Fruit fly (Drosophila melanogaster): ENCODE data around the gene Gr63a.
A peak's percentile ranks its signal among the peaks of the same experiment; 100 is the strongest.

Gene Gr63a

dm6 chr3L:3928943-3929785 lies 32.8 kb upstream of the Gr63a start:
- TF ChIP-seq EcR (GFP tag; optimal IDR thresholded peaks at IDR 0.05) = no peak
- no peak for TF ChIP-seq CG8478 (optimal IDR thresholded peaks at IDR 0.05)
- TF ChIP-seq usp (GFP tag; optimal IDR thresholded peaks at IDR 0.05) = no peak
- no peak for TF ChIP-seq Dll (optimal IDR thresholded peaks at IDR 0.05)
- TF ChIP-seq psq (optimal IDR thresholded peaks at IDR 0.05) = no peak

- TF ChIP-seq pan (optimal IDR thresholded peaks at IDR 0.05) (no peak), EcR (GFP tag; optimal IDR thresholded peaks at IDR 0.05) (no peak), usp (GFP tag; optimal IDR thresholded peaks at IDR 0.05) (no peak), CG8478 (optimal IDR thresholded peaks at IDR 0.05) (no peak), psq (optimal IDR thresholded peaks at IDR 0.05) (no peak), Dll (optimal IDR thresholded peaks at IDR 0.05) (no peak)
Measured at dm6 chr3L:3928205-3928942, 32.0 kb upstream of the Gr63a start.

- no peak for TF ChIP-seq Dll (optimal IDR thresholded peaks at IDR 0.05)
- no peak for TF ChIP-seq EcR (GFP tag; optimal IDR thresholded peaks at IDR 0.05)
- no peak for TF ChIP-seq psq (optimal IDR thresholded peaks at IDR 0.05)
- TF ChIP-seq pan (optimal IDR thresholded peaks at IDR 0.05) = no peak
- no peak for TF ChIP-seq CG8478 (optimal IDR thresholded peaks at IDR 0.05)
- TF ChIP-seq usp (GFP tag; optimal IDR thresholded peaks at IDR 0.05) = no peak
Measured at dm6 chr3L:3927462-3927861, 31.1 kb upstream of the Gr63a start.

- TF ChIP-seq EcR (GFP tag; optimal IDR thresholded peaks at IDR 0.05) (no peak), pan (optimal IDR thresholded peaks at IDR 0.05) (peak; percentile 8), usp (GFP tag; optimal IDR thresholded peaks at IDR 0.05) (no peak)
Measured at dm6 chr3L:3926191-3926765, 29.9 kb upstream of the Gr63a start.

- TF ChIP-seq CG8478 (optimal IDR thresholded peaks at IDR 0.05) (no peak), psq (optimal IDR thresholded peaks at IDR 0.05) (no peak), Dll (optimal IDR thresholded peaks at IDR 0.05) (no peak), usp (GFP tag; optimal IDR thresholded peaks at IDR 0.05) (no peak), EcR (GFP tag; optimal IDR thresholded peaks at IDR 0.05) (no peak), pan (optimal IDR thresholded peaks at IDR 0.05) (no peak)
Measured at dm6 chr3L:3925487-3925886, 29.1 kb upstream of the Gr63a start.

dm6 chr3L:3923631-3924274 lies 27.4 kb upstream of the Gr63a start:
- TF ChIP-seq usp (GFP tag; optimal IDR thresholded peaks at IDR 0.05) = no peak
- TF ChIP-seq EcR (GFP tag; optimal IDR thresholded peaks at IDR 0.05) = no peak
- TF ChIP-seq Dll (optimal IDR thresholded peaks at IDR 0.05) = no peak
- no peak for TF ChIP-seq pan (optimal IDR thresholded peaks at IDR 0.05)
- TF ChIP-seq CG8478 (optimal IDR thresholded peaks at IDR 0.05) = no peak
- no peak for TF ChIP-seq psq (optimal IDR thresholded peaks at IDR 0.05)

dm6 chr3L:3912134-3912533 lies 15.7 kb upstream of the Gr63a start:
- no peak for TF ChIP-seq EcR (GFP tag; optimal IDR thresholded peaks at IDR 0.05)
- no peak for TF ChIP-seq CG8478 (optimal IDR thresholded peaks at IDR 0.05)
- no peak for TF ChIP-seq pan (optimal IDR thresholded peaks at IDR 0.05)
- TF ChIP-seq usp (GFP tag; optimal IDR thresholded peaks at IDR 0.05) = no peak
- no peak for TF ChIP-seq Dll (optimal IDR thresholded peaks at IDR 0.05)
- no peak for TF ChIP-seq psq (optimal IDR thresholded peaks at IDR 0.05)

dm6 chr3L:3909831-3910230 lies 13.4 kb upstream of the Gr63a start, which contains the start of gene mge:
mge (minus strand) TSS chr3L:3909931.
- no peak for TF ChIP-seq CG8478 (optimal IDR thresholded peaks at IDR 0.05)
- no peak for TF ChIP-seq pan (optimal IDR thresholded peaks at IDR 0.05)
- TF ChIP-seq Dll (optimal IDR thresholded peaks at IDR 0.05) = no peak
- TF ChIP-seq psq (optimal IDR thresholded peaks at IDR 0.05) = no peak
- no peak for TF ChIP-seq usp (GFP tag; optimal IDR thresholded peaks at IDR 0.05)

- TF ChIP-seq psq (optimal IDR thresholded peaks at IDR 0.05) (no peak), EcR (GFP tag; optimal IDR thresholded peaks at IDR 0.05) (peak in 1 of 2 experiments; percentile 25)
Measured at dm6 chr3L:3908838-3909810, 12.7 kb upstream of the Gr63a start.

dm6 chr3L:3905111-3905510 lies 8.7 kb upstream of the Gr63a start, which contains the start of gene ida:
ida (plus strand) TSS chr3L:3905344.
- no peak for TF ChIP-seq psq (optimal IDR thresholded peaks at IDR 0.05)
- TF ChIP-seq Dll (optimal IDR thresholded peaks at IDR 0.05) = no peak
- no peak for TF ChIP-seq usp (GFP tag; optimal IDR thresholded peaks at IDR 0.05)
- TF ChIP-seq pan (optimal IDR thresholded peaks at IDR 0.05) = no peak
- no peak for TF ChIP-seq EcR (GFP tag; optimal IDR thresholded peaks at IDR 0.05)
- no peak for TF ChIP-seq CG8478 (optimal IDR thresholded peaks at IDR 0.05)

- TF ChIP-seq pan (optimal IDR thresholded peaks at IDR 0.05) (no peak), Dll (optimal IDR thresholded peaks at IDR 0.05) (no peak), usp (GFP tag; optimal IDR thresholded peaks at IDR 0.05) (no peak), CG8478 (optimal IDR thresholded peaks at IDR 0.05) (no peak), psq (optimal IDR thresholded peaks at IDR 0.05) (no peak), EcR (GFP tag; optimal IDR thresholded peaks at IDR 0.05) (no peak)
Measured at dm6 chr3L:3903301-3903700, 6.9 kb upstream of the Gr63a start, which contains the start of gene Sc2. Sc2 (plus strand) TSS chr3L:3903492.
